Worm (Caenorhabditis elegans): ENCODE results near the gene acl-2.

Gene acl-2

DNA sequence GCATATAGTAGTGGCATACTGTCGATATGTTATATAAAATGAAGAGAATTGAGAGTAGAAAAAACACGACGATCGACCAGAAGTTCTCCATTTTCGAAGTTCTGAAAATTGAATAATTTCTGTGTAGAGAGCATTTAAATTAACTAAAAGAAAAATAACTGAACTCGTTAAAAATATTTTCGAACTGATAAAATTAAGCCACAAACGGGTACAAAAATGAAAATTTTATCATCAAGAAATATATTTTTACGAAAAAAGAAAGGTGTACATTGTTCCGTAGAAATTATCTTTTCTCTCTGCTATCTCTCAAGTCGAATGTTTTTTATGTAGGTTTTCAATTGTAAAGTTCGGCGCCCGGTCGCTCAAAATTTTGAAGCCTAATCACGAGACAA is at the start of gene acl-2:
TSS of gene acl-2 (minus strand) at position 101 of the 392 bp plus-strand sequence.
- no peak for TF ChIP-seq unc-62 (GFP tag; optimal IDR thresholded peaks at IDR 0.05)

DNA sequence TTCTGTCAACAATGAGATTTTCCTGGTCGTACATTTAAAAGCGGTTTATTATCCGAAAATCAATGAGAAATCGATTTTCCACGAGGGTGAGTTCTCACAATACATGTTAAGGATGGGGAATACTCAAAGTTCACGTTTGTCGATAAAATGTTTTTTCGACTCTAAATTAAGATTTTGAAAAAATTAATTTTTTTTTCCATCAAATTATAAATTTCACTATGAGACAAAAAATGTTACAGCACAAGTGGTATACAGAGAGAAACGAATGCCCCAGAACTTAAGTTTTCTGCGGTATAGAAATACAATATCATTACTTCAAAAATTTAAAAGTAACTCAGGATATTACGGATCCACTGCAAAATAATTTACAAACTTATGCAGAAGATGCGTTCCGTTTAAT is 47.4 kb upstream of the acl-2 start, which contains the start of gene R04B5.1:
TSS of gene R04B5.1 (minus strand) at position 101 of the 400 bp plus-strand sequence.
- no peak for TF ChIP-seq unc-62 (GFP tag; optimal IDR thresholded peaks at IDR 0.05)

DNA sequence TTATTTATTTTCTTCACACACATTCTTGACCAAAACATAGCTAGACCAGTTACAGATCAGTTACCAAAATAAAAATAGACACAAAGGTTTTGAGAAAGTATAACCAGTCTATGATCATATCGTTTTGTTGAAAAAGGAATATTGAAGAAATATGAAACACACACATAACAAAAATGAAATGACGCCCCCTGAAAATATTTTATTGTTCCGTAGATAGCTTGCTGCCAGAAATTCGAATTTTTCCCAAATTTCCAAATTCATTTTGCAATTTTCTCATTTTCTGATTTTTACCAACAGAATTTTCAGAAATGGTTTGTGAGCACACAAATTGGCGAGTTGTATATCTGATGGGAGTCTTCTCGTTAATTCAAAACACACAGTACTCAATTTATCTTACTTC is 44.5 kb upstream of the acl-2 start, which contains the start of gene F57A8.7:
TSS of gene F57A8.7 (plus strand) at position 301 of the 400 bp plus-strand sequence.
- no peak for TF ChIP-seq unc-62 (GFP tag; optimal IDR thresholded peaks at IDR 0.05)

DNA sequence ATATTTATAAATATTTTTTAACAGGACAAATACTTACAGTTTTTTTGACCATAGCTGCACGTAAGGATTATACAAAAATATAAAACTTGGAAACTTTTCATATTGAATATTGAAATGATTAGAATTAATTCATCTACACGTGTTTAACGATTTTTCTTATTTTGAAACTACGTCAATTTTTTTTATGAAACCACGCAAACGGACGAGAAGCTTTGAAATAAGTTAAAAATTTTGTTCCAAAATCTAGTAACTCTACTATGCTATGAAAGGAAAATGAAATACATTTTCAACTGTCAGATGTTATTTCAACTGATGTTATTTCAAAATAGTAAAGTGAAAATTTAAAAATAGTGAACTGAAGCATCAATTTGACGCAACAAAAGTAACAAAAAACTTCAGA is 42.9 kb upstream of the acl-2 start, which contains the start of gene F57A8.6:
TSS of gene F57A8.6 (minus strand) at position 101 of the 400 bp plus-strand sequence.
- no peak for TF ChIP-seq unc-62 (GFP tag; optimal IDR thresholded peaks at IDR 0.05)

DNA sequence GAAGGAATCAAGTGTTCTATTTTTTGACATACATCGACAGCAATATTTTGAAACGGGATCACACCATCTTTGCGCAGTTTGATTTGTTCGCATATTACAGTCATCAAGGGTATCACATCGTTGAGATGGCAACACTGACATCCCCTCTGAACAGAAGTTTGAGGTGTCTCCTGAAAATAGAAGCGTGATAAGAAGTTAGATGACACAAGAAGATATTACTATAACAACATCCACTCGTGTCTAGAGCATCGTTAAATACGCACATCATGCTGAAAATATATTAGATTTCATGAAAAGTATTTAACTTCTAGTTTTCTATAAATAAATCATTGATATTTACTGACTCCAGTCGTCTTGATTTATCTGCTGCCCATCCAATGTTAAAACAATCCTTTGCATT is 41.8 kb upstream of the acl-2 start:
- no peak for TF ChIP-seq unc-62 (GFP tag; optimal IDR thresholded peaks at IDR 0.05)

DNA sequence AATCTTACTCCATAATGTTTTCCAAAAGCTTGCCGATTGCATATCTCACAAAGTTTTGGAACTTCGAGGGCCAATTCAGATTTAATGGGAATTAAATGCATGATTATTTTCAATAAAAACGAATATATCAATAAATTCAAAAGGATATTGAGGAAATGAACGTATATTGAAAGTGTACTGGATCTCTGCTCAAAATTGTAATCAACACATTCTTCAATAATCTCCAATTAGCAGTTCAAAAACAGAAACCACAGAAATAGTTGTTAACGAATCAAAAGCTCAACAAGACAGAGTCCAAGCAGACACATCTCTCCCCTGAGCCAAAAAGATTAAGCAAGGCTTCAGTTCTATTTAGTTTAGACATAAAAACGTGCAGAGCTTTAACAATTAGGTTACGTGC is 39.6 kb upstream of the acl-2 start, which contains the start of gene nhr-192:
TSS of gene nhr-192 (minus strand) at position 101 of the 400 bp plus-strand sequence.
- TF ChIP-seq unc-62 (GFP tag; optimal IDR thresholded peaks at IDR 0.05): no peak

DNA sequence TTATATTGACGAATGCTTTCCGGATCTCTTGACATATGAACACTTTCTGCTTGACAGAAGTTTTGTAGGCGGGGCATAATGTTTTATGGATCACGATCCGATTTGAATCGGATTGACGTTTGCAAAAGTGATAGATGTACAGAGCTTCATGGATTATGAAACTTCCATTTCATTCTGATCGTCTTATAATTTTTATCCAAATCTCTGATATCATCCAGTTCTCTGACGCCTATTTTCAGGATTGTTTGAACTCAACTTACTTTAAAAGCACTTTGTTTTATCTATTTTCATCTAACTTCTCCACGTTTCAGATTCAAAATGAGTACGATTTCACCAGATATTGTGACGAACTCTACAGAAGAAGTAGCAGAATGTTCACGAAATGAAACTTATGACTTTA is 35.9 kb upstream of the acl-2 start, which contains the start of gene npr-39:
TSS of gene npr-39 (plus strand) at position 301 of the 400 bp plus-strand sequence.
- TF ChIP-seq unc-62 (GFP tag; optimal IDR thresholded peaks at IDR 0.05): no peak

DNA sequence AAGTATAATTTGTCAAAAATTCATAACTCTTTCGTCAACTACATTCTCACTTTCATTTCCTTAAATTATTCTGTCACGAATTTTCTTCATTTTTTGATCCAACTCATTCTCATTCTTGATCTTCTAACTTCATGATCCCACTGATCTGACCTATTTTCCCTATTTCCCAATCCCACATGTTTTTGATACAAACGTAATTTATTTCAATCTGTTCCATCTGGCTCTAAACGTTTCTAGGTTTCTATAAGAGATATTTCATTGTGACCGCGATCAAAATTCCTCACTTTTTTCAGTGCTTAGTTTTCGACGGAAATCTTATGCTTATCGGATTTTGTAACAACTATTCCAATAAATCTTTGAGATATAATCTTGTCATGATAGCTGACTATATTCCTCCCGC is 34.8 kb upstream of the acl-2 start:
- no peak for TF ChIP-seq unc-62 (GFP tag; optimal IDR thresholded peaks at IDR 0.05)

DNA sequence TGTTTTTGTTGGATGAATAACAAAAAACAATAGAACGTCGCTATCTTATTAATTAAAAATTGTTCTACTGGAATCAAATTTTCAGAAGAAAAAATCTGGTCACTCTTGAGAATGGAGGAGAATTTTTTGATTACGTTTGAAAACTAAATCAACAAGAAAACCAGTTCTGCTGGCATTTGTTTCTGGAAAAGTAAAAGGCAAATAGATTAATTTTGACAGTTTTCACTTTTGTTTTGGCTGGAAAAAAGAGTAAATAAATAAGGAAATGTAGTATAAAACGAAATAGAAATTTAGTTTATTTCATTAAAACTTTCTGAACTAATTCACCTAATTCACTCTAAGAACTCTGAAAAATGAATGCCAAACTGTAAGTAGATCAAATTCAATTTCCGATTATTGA is 33.3 kb upstream of the acl-2 start, which contains the start of gene fipr-13:
TSS of gene fipr-13 (plus strand) at position 301 of the 400 bp plus-strand sequence.
- TF ChIP-seq unc-62 (GFP tag; optimal IDR thresholded peaks at IDR 0.05): no peak

DNA sequence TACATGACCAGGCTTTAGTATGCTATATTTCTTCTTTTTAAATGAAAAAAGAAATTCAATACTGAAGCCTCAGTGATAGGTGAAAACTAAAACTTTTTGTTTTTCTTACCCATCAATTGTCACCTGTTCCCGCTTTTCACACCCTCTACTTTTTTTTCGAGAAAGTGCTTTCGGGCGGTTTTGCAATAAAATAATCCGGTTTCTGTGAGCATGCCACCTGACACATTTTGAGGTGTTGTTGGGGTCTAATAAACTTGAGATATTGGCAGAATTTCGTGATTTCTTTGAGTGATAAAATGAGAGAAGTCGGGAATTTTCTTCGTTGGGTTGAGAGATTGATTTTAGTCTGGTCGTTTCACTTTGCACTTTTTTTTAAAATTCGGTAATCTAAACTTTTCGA is 29.1 kb upstream of the acl-2 start:
- TF ChIP-seq unc-62 (GFP tag; optimal IDR thresholded peaks at IDR 0.05): no peak

DNA sequence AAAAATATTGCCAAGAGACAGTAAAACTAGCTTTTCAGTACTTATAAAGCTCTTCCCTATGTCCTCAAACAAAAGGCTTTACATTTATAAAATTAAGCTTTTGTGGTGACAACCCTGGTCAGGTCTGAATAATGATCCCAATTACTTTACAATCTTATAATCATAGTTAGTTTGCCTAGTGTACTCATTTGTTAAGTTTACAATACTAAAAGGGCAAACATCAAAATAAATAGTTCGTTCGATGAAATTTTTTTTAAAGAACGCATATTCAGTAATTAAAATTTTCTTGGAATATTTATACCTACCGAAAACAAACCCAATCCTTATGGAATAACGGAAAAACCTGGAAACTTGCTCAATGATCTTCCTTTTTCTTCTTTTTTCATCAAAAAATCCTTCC is 27.9 kb upstream of the acl-2 start:
- no peak for TF ChIP-seq unc-62 (GFP tag; optimal IDR thresholded peaks at IDR 0.05)

DNA sequence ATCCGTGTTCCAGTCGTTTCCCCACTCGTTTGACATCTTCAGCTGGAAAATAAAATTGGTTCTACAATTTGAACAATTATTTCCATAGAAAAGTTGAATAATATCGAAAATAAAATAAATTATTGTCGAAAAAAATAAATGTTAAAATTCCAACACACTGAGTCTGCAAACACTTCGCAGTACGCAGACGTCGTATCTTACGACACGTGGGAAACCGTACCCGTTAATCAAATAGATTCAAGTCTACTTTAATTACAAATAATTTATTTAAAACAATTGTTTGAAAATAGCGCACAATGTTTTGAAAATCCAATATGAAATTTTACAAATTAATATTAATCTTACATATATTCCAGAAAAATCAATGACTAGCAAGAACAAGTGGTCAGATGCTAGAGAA is 24.0 kb upstream of the acl-2 start, which contains the start of gene yif-1:
TSS of gene yif-1 (minus strand) at position 42 of the 400 bp plus-strand sequence.
- no peak for TF ChIP-seq unc-62 (GFP tag; optimal IDR thresholded peaks at IDR 0.05)

DNA sequence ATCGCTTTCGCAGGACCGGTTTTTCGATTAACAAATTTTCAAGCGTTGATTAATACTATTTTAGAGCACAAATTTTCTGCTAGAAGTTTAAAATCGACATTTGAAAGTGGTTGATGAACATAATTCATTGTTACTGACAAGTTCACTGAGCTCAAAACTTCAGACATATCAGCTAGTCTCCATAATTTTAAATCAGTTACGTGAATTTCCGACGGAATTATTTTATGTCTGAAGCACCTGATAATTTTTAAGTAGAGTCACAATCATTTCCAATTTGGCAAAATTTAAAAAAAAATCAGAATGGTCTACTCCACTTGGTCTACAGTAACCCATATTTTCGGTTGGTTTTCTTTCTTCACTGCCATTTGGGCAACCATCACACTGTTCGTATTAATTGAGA is 21.0 kb upstream of the acl-2 start, which contains the start of gene str-118:
TSS of gene str-118 (plus strand) at position 301 of the 400 bp plus-strand sequence.
- no peak for TF ChIP-seq unc-62 (GFP tag; optimal IDR thresholded peaks at IDR 0.05)

DNA sequence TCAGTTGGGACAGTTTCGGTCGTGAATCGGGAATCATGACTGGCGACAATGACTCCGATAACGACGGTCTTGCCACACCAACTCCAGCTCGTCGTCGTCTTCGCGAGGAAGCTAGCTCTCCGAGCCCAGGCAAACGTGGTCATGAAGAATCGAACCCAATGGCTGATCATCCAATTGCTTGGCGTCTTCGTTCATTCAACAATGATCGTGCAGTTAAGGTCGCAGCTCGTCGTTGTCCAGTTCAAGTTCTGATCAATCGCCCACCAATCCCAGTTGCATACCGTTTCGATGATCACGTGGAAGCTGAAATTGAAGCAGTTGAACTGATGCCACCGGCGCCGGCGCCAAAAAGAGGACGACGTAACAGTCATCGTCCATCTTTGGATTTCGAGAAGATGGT is 16.3 kb upstream of the acl-2 start:
- no peak for TF ChIP-seq unc-62 (GFP tag; optimal IDR thresholded peaks at IDR 0.05)

DNA sequence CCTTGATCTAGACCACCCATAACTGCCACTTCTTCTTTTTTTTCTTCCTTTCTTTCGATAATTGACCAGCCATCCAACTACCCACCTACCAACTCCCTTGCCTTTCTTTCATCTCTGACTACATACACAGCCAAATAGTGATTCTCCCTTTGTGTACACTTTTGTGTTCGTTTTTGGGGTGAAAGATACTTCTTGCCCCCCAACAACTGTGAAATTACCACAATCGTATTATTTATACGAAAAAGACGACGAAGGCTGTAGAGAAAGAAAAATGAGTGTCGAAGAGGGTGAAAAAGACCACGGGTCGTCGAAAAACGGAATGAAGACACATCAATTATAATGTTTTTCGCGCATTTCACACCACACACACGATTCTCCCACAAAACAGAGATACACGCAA is 15.6 kb upstream of the acl-2 start:
- TF ChIP-seq unc-62 (GFP tag; optimal IDR thresholded peaks at IDR 0.05): no peak

DNA sequence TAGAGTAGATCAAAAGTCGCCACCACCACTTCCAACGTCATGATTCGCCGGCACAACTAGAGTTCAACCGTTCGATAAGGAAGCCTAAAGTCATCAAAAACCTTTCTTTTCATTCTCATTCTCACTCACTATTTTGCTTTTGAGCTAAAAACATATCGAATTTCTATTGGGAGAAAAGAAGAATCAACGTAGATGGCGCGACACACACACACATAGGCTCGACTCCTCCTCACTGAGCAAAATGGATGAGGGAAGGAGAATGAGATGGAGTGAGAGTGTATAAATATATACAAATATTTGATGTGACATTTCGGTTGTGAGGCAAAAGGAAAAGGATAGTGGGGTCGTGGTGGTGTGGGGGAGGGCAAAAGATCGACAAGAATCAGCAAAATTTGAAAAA is 13.8 kb upstream of the acl-2 start:
- TF ChIP-seq unc-62 (GFP tag; optimal IDR thresholded peaks at IDR 0.05): no peak

DNA sequence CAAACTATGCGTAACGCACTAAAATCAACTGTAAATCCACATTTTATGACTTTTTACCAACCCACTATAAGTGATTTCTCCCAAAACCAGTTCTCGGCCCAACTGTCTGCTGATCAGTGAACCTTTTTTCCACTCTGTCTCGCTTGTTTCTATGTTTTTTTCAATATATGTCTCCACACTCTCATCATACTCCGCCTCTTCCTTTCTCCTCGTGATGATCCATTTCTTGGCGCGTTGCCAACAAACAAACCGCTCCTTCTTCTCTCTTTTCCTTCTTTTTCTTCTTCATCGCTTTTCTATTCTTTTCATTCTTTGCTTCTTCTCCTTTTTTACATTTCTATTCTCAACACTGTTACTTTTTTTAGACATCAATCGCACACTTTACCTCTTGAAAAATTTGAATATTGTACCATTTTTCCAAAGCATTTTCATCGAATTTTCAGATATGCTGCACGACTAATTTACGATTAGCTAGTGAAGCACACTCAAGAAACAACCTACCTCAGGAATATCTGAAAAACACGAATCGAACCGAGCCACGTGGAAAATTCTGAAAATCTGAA is 12.4 kb upstream of the acl-2 start, which contains the start of gene T06E8.8:
TSS of gene T06E8.8 (plus strand) at position 513 of the 563 bp plus-strand sequence.
- no peak for TF ChIP-seq unc-62 (GFP tag; optimal IDR thresholded peaks at IDR 0.05)
